Worm (Caenorhabditis elegans) whole organism, early embryonic: ENCODE measurements around the gene Y26G10.1.

ENCODE experiments used
- B0310.2 ChIP-seq: sonication (generic microtip); optimal IDR thresholded peaks from 2 replicates; lab custom pipeline; 2016; ENCODE audit warnings: mild to moderate bottlenecking, missing genetic modification characterization, missing compliant biosample characterization
- F13C5.2 ChIP-seq: sonication (generic microtip); optimal IDR thresholded peaks from 2 replicates; lab custom pipeline; 2017; ENCODE audit warnings: mild to moderate bottlenecking, missing genetic modification characterization, inconsistent platforms, missing compliant biosample characterization
- aly-1 ChIP-seq: sonication (generic microtip); optimal IDR thresholded peaks from 2 replicates; lab custom pipeline; 2016; ENCODE audit warnings: missing genetic modification characterization, missing compliant biosample characterization
- ama-1 ChIP-seq: fragments of 150-350 bp; optimal IDR thresholded peaks from 2 replicates; lab custom pipeline; 2014
- ceh-13 ChIP-seq: fragments of 200-800 bp; sonication (Bioruptor generic); optimal IDR thresholded peaks from 2 replicates; lab custom pipeline; 2018; ENCODE audit warnings: mild to moderate bottlenecking, missing genetic modification characterization, missing compliant biosample characterization
- ceh-36 ChIP-seq: sonication (generic microtip); optimal IDR thresholded peaks from 2 replicates; lab custom pipeline; 2016; ENCODE audit warnings: missing genetic modification characterization, inconsistent platforms, missing compliant biosample characterization
- ets-7 ChIP-seq: sonication (generic microtip); optimal IDR thresholded peaks from 2 replicates; lab custom pipeline; 2016; ENCODE audit warnings: missing genotype, missing genetic modification characterization, missing compliant biosample characterization
- flt-1 ChIP-seq: fragments of 200-800 bp; sonication (Bioruptor generic); IDR thresholded peaks from 2 replicates; pipeline ENCODE4 v1.3.6; 2022; ENCODE audit warnings: missing genetic modification characterization, missing compliant biosample characterization
- hmbx-1 ChIP-seq: sonication (generic microtip); optimal IDR thresholded peaks from 2 replicates; lab custom pipeline; 2016; ENCODE audit warnings: mild to moderate bottlenecking, missing genetic modification characterization, missing compliant biosample characterization
- hmg-4 ChIP-seq: fragments of 200-800 bp; sonication (Bioruptor generic); optimal IDR thresholded peaks from 2 replicates; lab custom pipeline; 2018; ENCODE audit warnings: mild to moderate bottlenecking, missing genetic modification characterization, missing compliant biosample characterization
- hnd-1 ChIP-seq: sonication (generic microtip); optimal IDR thresholded peaks from 2 replicates; lab custom pipeline; 2016; ENCODE audit warnings: missing genetic modification characterization, missing compliant biosample characterization
- pes-1 ChIP-seq: fragments of 200-800 bp; sonication (Bioruptor generic); IDR thresholded peaks from 2 replicates; pipeline ENCODE4 v1.3.6; 2022; ENCODE audit warnings: missing genetic modification reagents, missing genetic modification characterization, missing compliant biosample characterization
- scrt-1 ChIP-seq: fragments of 200-800 bp; sonication (Bioruptor generic); IDR thresholded peaks from 2 replicates; pipeline ENCODE4 v1.3.6; 2022; ENCODE audit warnings: missing genetic modification characterization, missing compliant biosample characterization
- sea-1 ChIP-seq: fragments of 200-800 bp; sonication (Bioruptor generic); conservative IDR thresholded peaks from 2 replicates; pipeline ENCODE4 v1.3.6; 2022; ENCODE audit warnings: missing genetic modification characterization, missing compliant biosample characterization
- tbx-11 ChIP-seq: fragments of 200-800 bp; sonication (Bioruptor generic); IDR thresholded peaks from 2 replicates; pipeline ENCODE4 v1.3.6; 2022; ENCODE audit warnings: missing genetic modification characterization, missing compliant biosample characterization
- tbx-37 ChIP-seq: fragments of 200-800 bp; sonication (Bioruptor generic); conservative IDR thresholded peaks from 2 replicates; pipeline ENCODE4 v1.3.6; 2022; ENCODE audit warnings: missing genetic modification reagents, missing genetic modification characterization, missing compliant biosample characterization
- tra-4 ChIP-seq: sonication (generic microtip); optimal IDR thresholded peaks from 2 replicates; lab custom pipeline; 2017; ENCODE audit warnings: missing genetic modification characterization, missing compliant biosample characterization

Y26G10.1 gene

ce11 chrV:17684857-17685256 is 10.8 kb downstream of the Y26G10.1 start, which contains the start of the genes F59A1.16 and F59A1.6:
Gene F59A1.16, minus strand, starts transcription at chrV:17684957.
Gene F59A1.6, plus strand, starts transcription at chrV:17685141.
- no peak for TF ChIP-seq tbx-11 (GFP tag; lab: Robert Waterston, UW)
- no peak for TF ChIP-seq B0310.2
- no peak for TF ChIP-seq ceh-36 (tag; lab: Kevin White, UChicago)
- TF ChIP-seq pes-1 (GFP tag; lab: Robert Waterston, UW) = no peak

- no peak for TF ChIP-seq ceh-13 (GFP tag; lab: Kevin White, UChicago)
- no peak for TF ChIP-seq ama-1
- TF ChIP-seq hmbx-1 (tag; lab: Kevin White, UChicago) = no peak
- TF ChIP-seq ceh-36 (tag; lab: Kevin White, UChicago) = no peak
- no peak for TF ChIP-seq pes-1 (GFP tag; lab: Robert Waterston, UW)
- TF ChIP-seq F13C5.2 = no peak
- no peak for TF ChIP-seq hmg-4
- TF ChIP-seq flt-1 (GFP tag; lab: Robert Waterston, UW) = no peak
- no peak for TF ChIP-seq scrt-1 (GFP tag; lab: Robert Waterston, UW)
- TF ChIP-seq aly-1 (tag; lab: Kevin White, UChicago) = no peak
- TF ChIP-seq tra-4 (tag; lab: Kevin White, UChicago) = no peak
- TF ChIP-seq B0310.2 = no peak
- no peak for TF ChIP-seq ets-7 (tag; lab: Kevin White, UChicago)
- TF ChIP-seq sea-1 (GFP tag; lab: Robert Waterston, UW) = no peak
- TF ChIP-seq tbx-37 = no peak
- TF ChIP-seq hnd-1 (tag; lab: Kevin White, UChicago) = no peak
- no peak for TF ChIP-seq tbx-11 (GFP tag; lab: Robert Waterston, UW)
Measured at ce11 chrV:17683763-17684162, 11.9 kb downstream of the Y26G10.1 start, which contains the start of gene F59A1.15. Gene F59A1.15, minus strand, starts transcription at chrV:17683863.

- TF ChIP-seq scrt-1 (GFP tag; lab: Robert Waterston, UW) (no peak), ceh-36 (tag; lab: Kevin White, UChicago) (no peak), tbx-37 (no peak), tra-4 (tag; lab: Kevin White, UChicago) (no peak), ama-1 (no peak), F13C5.2 (no peak), B0310.2 (no peak)
Measured at ce11 chrV:17683290-17683689, 12.4 kb downstream of the Y26G10.1 start.

- TF ChIP-seq aly-1 (tag; lab: Kevin White, UChicago) (no peak), tbx-37 (no peak), ceh-13 (GFP tag; lab: Kevin White, UChicago) (no peak), hmbx-1 (tag; lab: Kevin White, UChicago) (no peak), sea-1 (GFP tag; lab: Robert Waterston, UW) (no peak), ceh-36 (tag; lab: Kevin White, UChicago) (no peak), pes-1 (GFP tag; lab: Robert Waterston, UW) (no peak), ets-7 (tag; lab: Kevin White, UChicago) (no peak), hmg-4 (no peak), hnd-1 (tag; lab: Kevin White, UChicago) (no peak), ama-1 (no peak), tra-4 (tag; lab: Kevin White, UChicago) (no peak), tbx-11 (GFP tag; lab: Robert Waterston, UW) (no peak), B0310.2 (no peak), F13C5.2 (no peak), scrt-1 (GFP tag; lab: Robert Waterston, UW) (no peak), flt-1 (GFP tag; lab: Robert Waterston, UW) (no peak)
Measured at ce11 chrV:17676553-17676952, 19.1 kb downstream of the Y26G10.1 start, which contains the start of gene str-92. Gene str-92, minus strand, starts transcription at chrV:17676653.

- TF ChIP-seq ceh-13 (GFP tag; lab: Kevin White, UChicago) (no peak), sea-1 (GFP tag; lab: Robert Waterston, UW) (no peak), hmbx-1 (tag; lab: Kevin White, UChicago) (no peak), F13C5.2 (no peak), ama-1 (no peak), tbx-11 (GFP tag; lab: Robert Waterston, UW) (no peak), flt-1 (GFP tag; lab: Robert Waterston, UW) (no peak), scrt-1 (GFP tag; lab: Robert Waterston, UW) (no peak), B0310.2 (no peak), tra-4 (tag; lab: Kevin White, UChicago) (no peak), tbx-37 (no peak), hmg-4 (no peak), hnd-1 (tag; lab: Kevin White, UChicago) (no peak), ets-7 (tag; lab: Kevin White, UChicago) (no peak)
Measured at ce11 chrV:17673343-17673742, 22.4 kb downstream of the Y26G10.1 start, which contains the start of gene str-93. Gene str-93, minus strand, starts transcription at chrV:17673443.

- TF ChIP-seq hnd-1 (tag; lab: Kevin White, UChicago) = no peak
- TF ChIP-seq sea-1 (GFP tag; lab: Robert Waterston, UW) = no peak
- TF ChIP-seq hmbx-1 (tag; lab: Kevin White, UChicago) = no peak
- no peak for TF ChIP-seq B0310.2
Measured at ce11 chrV:17668531-17668930, 27.2 kb downstream of the Y26G10.1 start, which contains the start of gene str-89. Gene str-89, plus strand, starts transcription at chrV:17668831.

ce11 chrV:17667676-17668075 is 28.0 kb downstream of the Y26G10.1 start, which contains the start of gene F59A1.12:
Gene F59A1.12, minus strand, starts transcription at chrV:17667776.
- TF ChIP-seq tbx-37 (no peak), B0310.2 (no peak), flt-1 (GFP tag; lab: Robert Waterston, UW) (no peak), F13C5.2 (no peak), aly-1 (tag; lab: Kevin White, UChicago) (no peak), scrt-1 (GFP tag; lab: Robert Waterston, UW) (no peak), tra-4 (tag; lab: Kevin White, UChicago) (no peak), hmbx-1 (tag; lab: Kevin White, UChicago) (no peak), ama-1 (no peak), ceh-36 (tag; lab: Kevin White, UChicago) (no peak), ceh-13 (GFP tag; lab: Kevin White, UChicago) (no peak), hmg-4 (no peak)

- no peak for TF ChIP-seq hnd-1 (tag; lab: Kevin White, UChicago)
- no peak for TF ChIP-seq hmg-4
- TF ChIP-seq ceh-13 (GFP tag; lab: Kevin White, UChicago) = no peak
- TF ChIP-seq ets-7 (tag; lab: Kevin White, UChicago) = no peak
- TF ChIP-seq tbx-11 (GFP tag; lab: Robert Waterston, UW) = no peak
- TF ChIP-seq tbx-37 = no peak
- no peak for TF ChIP-seq aly-1 (tag; lab: Kevin White, UChicago)
- TF ChIP-seq B0310.2 = no peak
- TF ChIP-seq scrt-1 (GFP tag; lab: Robert Waterston, UW) = no peak
- no peak for TF ChIP-seq ama-1
- no peak for TF ChIP-seq sea-1 (GFP tag; lab: Robert Waterston, UW)
- TF ChIP-seq pes-1 (GFP tag; lab: Robert Waterston, UW) = no peak
- TF ChIP-seq hmbx-1 (tag; lab: Kevin White, UChicago) = no peak
- no peak for TF ChIP-seq flt-1 (GFP tag; lab: Robert Waterston, UW)
- TF ChIP-seq tra-4 (tag; lab: Kevin White, UChicago) = no peak
Measured at ce11 chrV:17665906-17666305, 29.8 kb downstream of the Y26G10.1 start, which contains the start of gene F59A1.11. Gene F59A1.11, minus strand, starts transcription at chrV:17666006.
